Fruit fly (Drosophila melanogaster) whole organism, prepupa: ENCODE data around the gene CG17648.

Experiments used
- Blimp-1 ChIP-seq: fragments of 200-800 bp; sonication (Bioruptor generic); optimal IDR thresholded peaks from 3 replicates; lab custom pipeline; 2017; ENCODE audit warnings: missing biosample characterization, missing genetic modification characterization, mild to moderate bottlenecking, moderate library complexity, missing genetic modification reagents
- CG10631 ChIP-seq: fragments of 200-800 bp; sonication (Bioruptor generic); optimal IDR thresholded peaks from 2 replicates; lab custom pipeline; 2016; ENCODE audit warnings: missing biosample characterization, missing genetic modification characterization
- CG10669 ChIP-seq: fragments of 200-800 bp; sonication (Bioruptor generic); optimal IDR thresholded peaks from 3 replicates; lab custom pipeline; 2018; ENCODE audit warnings: missing biosample characterization, mild to moderate bottlenecking, missing genetic modification characterization, moderate library complexity
- CG11294 ChIP-seq: fragments of 200-800 bp; sonication (Bioruptor generic); IDR thresholded peaks from 2 replicates; pipeline ENCODE4 v1.3.6; 2022; ENCODE audit warnings: missing biosample characterization, missing genetic modification characterization
- CG11762 ChIP-seq: fragments of 200-800 bp; sonication (Bioruptor generic); optimal IDR thresholded peaks from 3 replicates; lab custom pipeline; 2016; ENCODE audit warnings: missing biosample characterization, missing genetic modification characterization; ENCODE audit not compliant: insufficient read depth
- CG15336 ChIP-seq: fragments of 200-800 bp; sonication (Bioruptor generic); IDR thresholded peaks from 2 replicates; pipeline ENCODE4 v1.3.6; 2022; ENCODE audit warnings: missing biosample characterization, missing genetic modification characterization
- CG16779 ChIP-seq: fragments of 200-800 bp; sonication (Bioruptor generic); optimal IDR thresholded peaks from 3 replicates; lab custom pipeline; 2017; ENCODE audit warnings: missing biosample characterization, mild to moderate bottlenecking, missing genetic modification characterization
- CG3032 ChIP-seq: fragments of 200-800 bp; optimal IDR thresholded peaks from 2 replicates; lab custom pipeline; 2019; ENCODE audit warnings: missing biosample characterization, mild to moderate bottlenecking, missing genetic modification characterization, moderate library complexity
- CG31627 ChIP-seq: fragments of 200-800 bp; sonication (Bioruptor generic); optimal IDR thresholded peaks from 3 replicates; lab custom pipeline; 2016; ENCODE audit warnings: missing biosample characterization, missing genetic modification characterization
- CG32006 ChIP-seq: fragments of 200-800 bp; sonication (Bioruptor generic); optimal IDR thresholded peaks from 3 replicates; lab custom pipeline; 2017; ENCODE audit warnings: missing biosample characterization, mild to moderate bottlenecking, missing genetic modification characterization
- CG34406 ChIP-seq: fragments of 200-800 bp; sonication (Bioruptor generic); optimal IDR thresholded peaks from 3 replicates; lab custom pipeline; 2016; ENCODE audit warnings: missing biosample characterization, missing genetic modification characterization
- CG3919 ChIP-seq: fragments of 200-800 bp; sonication (Bioruptor generic); optimal IDR thresholded peaks from 3 replicates; lab custom pipeline; 2016; ENCODE audit warnings: missing biosample characterization, missing genetic modification characterization
- CG4318 ChIP-seq: fragments of 200-800 bp; sonication (Bioruptor generic); optimal IDR thresholded peaks from 3 replicates; lab custom pipeline; 2017; ENCODE audit warnings: missing biosample characterization, mild to moderate bottlenecking, missing genetic modification characterization
- CG6163 ChIP-seq: fragments of 200-800 bp; sonication (Bioruptor generic); IDR thresholded peaks from 3 replicates; pipeline ENCODE4 v1.3.6; 2022; ENCODE audit warnings: missing biosample characterization, missing genetic modification characterization
- CG6276 ChIP-seq: fragments of 200-800 bp; sonication (Bioruptor generic); optimal IDR thresholded peaks from 2 replicates; lab custom pipeline; 2017; ENCODE audit warnings: missing biosample characterization, mild to moderate bottlenecking, missing genetic modification characterization
- CG6792 ChIP-seq: fragments of 200-800 bp; sonication (Bioruptor generic); optimal IDR thresholded peaks from 3 replicates; lab custom pipeline; 2016; ENCODE audit warnings: missing biosample characterization, missing genetic modification characterization
- CG6854 ChIP-seq: fragments of 200-800 bp; sonication (Bioruptor generic); optimal IDR thresholded peaks from 2 replicates; lab custom pipeline; 2017; ENCODE audit warnings: missing biosample characterization, mild to moderate bottlenecking, missing genetic modification characterization
- CG7368 ChIP-seq: fragments of 200-800 bp; sonication (Bioruptor generic); optimal IDR thresholded peaks from 3 replicates; lab custom pipeline; 2016; ENCODE audit warnings: missing biosample characterization, missing genetic modification characterization
- CG8319 ChIP-seq: fragments of 200-800 bp; sonication (Bioruptor generic); optimal IDR thresholded peaks from 3 replicates; lab custom pipeline; 2016; ENCODE audit warnings: missing biosample characterization, missing genetic modification characterization
- CG8632 ChIP-seq: fragments of 200-800 bp; sonication (Bioruptor generic); optimal IDR thresholded peaks from 3 replicates; lab custom pipeline; 2016; ENCODE audit warnings: missing biosample characterization, missing genetic modification characterization
- Eip75B ChIP-seq: fragments of 200-800 bp; sonication (Bioruptor generic); optimal IDR thresholded peaks from 3 replicates; lab custom pipeline; 2016; ENCODE audit warnings: missing biosample characterization, missing genetic modification characterization
- Ets96B ChIP-seq: fragments of 200-800 bp; optimal IDR thresholded peaks from 2 replicates; lab custom pipeline; 2019; ENCODE audit warnings: missing biosample characterization, mild to moderate bottlenecking, missing genetic modification characterization, moderate library complexity
- Gug ChIP-seq: fragments of 200-800 bp; sonication (Bioruptor generic); IDR thresholded peaks from 2 replicates; pipeline ENCODE4 v1.3.6; 2022; ENCODE audit warnings: missing biosample characterization, missing genetic modification characterization
- Hr39 ChIP-seq: fragments of 200-800 bp; sonication (Bioruptor generic); optimal IDR thresholded peaks from 2 replicates; lab custom pipeline; 2016; ENCODE audit warnings: missing biosample characterization, missing genetic modification characterization
- Lpt ChIP-seq: fragments of 200-800 bp; sonication (Bioruptor generic); optimal IDR thresholded peaks from 3 replicates; lab custom pipeline; 2016; ENCODE audit warnings: missing biosample characterization, missing genetic modification characterization
- Met ChIP-seq: fragments of 200-800 bp; sonication (Bioruptor generic); optimal IDR thresholded peaks from 3 replicates; lab custom pipeline; 2016; ENCODE audit warnings: missing biosample characterization, missing genetic modification characterization
- OdsH ChIP-seq: fragments of 200-800 bp; sonication (Bioruptor generic); optimal IDR thresholded peaks from 3 replicates; lab custom pipeline; 2016; ENCODE audit warnings: missing biosample characterization, missing genetic modification characterization
- Smox ChIP-seq: fragments of 200-800 bp; sonication (Bioruptor generic); optimal IDR thresholded peaks from 3 replicates; lab custom pipeline; 2016; ENCODE audit warnings: missing biosample characterization, missing genetic modification characterization
- Sox102F ChIP-seq: fragments of 200-800 bp; sonication (Bioruptor generic); optimal IDR thresholded peaks from 2 replicates; lab custom pipeline; 2016; ENCODE audit warnings: missing biosample characterization, mild to moderate bottlenecking, missing genetic modification characterization
- achi ChIP-seq: fragments of 200-800 bp; sonication (Bioruptor generic); optimal IDR thresholded peaks from 3 replicates; lab custom pipeline; 2016; ENCODE audit warnings: missing biosample characterization, missing genetic modification characterization
- cyc ChIP-seq: fragments of 200-800 bp; sonication (Bioruptor generic); optimal IDR thresholded peaks from 3 replicates; lab custom pipeline; 2016; ENCODE audit warnings: missing biosample characterization, missing genetic modification characterization
- dac ChIP-seq: fragments of 200-800 bp; sonication (Bioruptor generic); optimal IDR thresholded peaks from 2 replicates; lab custom pipeline; 2017; ENCODE audit warnings: missing biosample characterization, mild to moderate bottlenecking, missing genetic modification characterization
- dsx ChIP-seq: fragments of 200-800 bp; optimal IDR thresholded peaks from 3 replicates; lab custom pipeline; 2019; ENCODE audit warnings: missing biosample characterization, mild to moderate bottlenecking, missing genetic modification characterization, moderate library complexity; ENCODE audit not compliant: poor library complexity, severe bottlenecking
- esn ChIP-seq: fragments of 200-800 bp; sonication (Bioruptor generic); optimal IDR thresholded peaks from 2 replicates; lab custom pipeline; 2016; ENCODE audit warnings: missing biosample characterization, mild to moderate bottlenecking, missing genetic modification characterization, moderate library complexity
- fd59A ChIP-seq: fragments of 200-800 bp; sonication (Bioruptor generic); optimal IDR thresholded peaks from 2 replicates; lab custom pipeline; 2017; ENCODE audit warnings: missing biosample characterization, mild to moderate bottlenecking, missing genetic modification characterization, missing genetic modification reagents
- fd85E ChIP-seq: fragments of 200-800 bp; sonication (Bioruptor generic); optimal IDR thresholded peaks from 3 replicates; lab custom pipeline; 2016; ENCODE audit warnings: missing biosample characterization, missing genetic modification characterization
- fkh ChIP-seq: fragments of 200-800 bp; sonication (Bioruptor generic); optimal IDR thresholded peaks from 3 replicates; lab custom pipeline; 2017; ENCODE audit warnings: missing biosample characterization, mild to moderate bottlenecking, missing genetic modification characterization, moderate library complexity
- lz ChIP-seq: fragments of 200-800 bp; sonication (Bioruptor generic); optimal IDR thresholded peaks from 3 replicates; lab custom pipeline; 2016; ENCODE audit warnings: missing biosample characterization, missing genetic modification characterization
- net ChIP-seq: fragments of 200-800 bp; sonication (Bioruptor generic); optimal IDR thresholded peaks from 3 replicates; lab custom pipeline; 2016; ENCODE audit warnings: missing biosample characterization, missing genetic modification characterization
- pdm3 ChIP-seq: fragments of 200-800 bp; sonication (Bioruptor generic); optimal IDR thresholded peaks from 3 replicates; lab custom pipeline; 2016; ENCODE audit warnings: missing biosample characterization, missing genetic modification characterization
- salr ChIP-seq, 2 experiments: fragments of 200-800 bp; sonication (Bioruptor generic); optimal IDR thresholded peaks; 3 replicates each; lab custom pipeline; 2016 to 2018; ENCODE audit warnings: missing biosample characterization in 2 of 2, missing genetic modification characterization in 2 of 2, mild to moderate bottlenecking in 1 of 2
- spab ChIP-seq: fragments of 200-800 bp; sonication (Bioruptor generic); optimal IDR thresholded peaks from 2 replicates; lab custom pipeline; 2017; ENCODE audit warnings: missing biosample characterization, mild to moderate bottlenecking, missing genetic modification characterization, missing genetic modification reagents
- ss ChIP-seq, 2 experiments: fragments of 200-800 bp; sonication (Bioruptor generic); optimal IDR thresholded peaks; 2 replicates in 1 of 2; 3 replicates in 1 of 2; lab custom pipeline; 2017 to 2018; ENCODE audit warnings: mild to moderate bottlenecking in 2 of 2, missing biosample characterization in 2 of 2, missing genetic modification characterization in 2 of 2, moderate library complexity in 1 of 2
- svp ChIP-seq: fragments of 200-800 bp; sonication (Bioruptor generic); peaks from one replicate; lab custom pipeline; 2016; ENCODE audit warnings: missing biosample characterization, missing genetic modification characterization
- vri ChIP-seq: fragments of 200-800 bp; sonication (Bioruptor generic); optimal IDR thresholded peaks from 3 replicates; lab custom pipeline; 2016; ENCODE audit warnings: missing biosample characterization, mild to moderate bottlenecking, missing genetic modification characterization

The CG17648 gene

DNA sequence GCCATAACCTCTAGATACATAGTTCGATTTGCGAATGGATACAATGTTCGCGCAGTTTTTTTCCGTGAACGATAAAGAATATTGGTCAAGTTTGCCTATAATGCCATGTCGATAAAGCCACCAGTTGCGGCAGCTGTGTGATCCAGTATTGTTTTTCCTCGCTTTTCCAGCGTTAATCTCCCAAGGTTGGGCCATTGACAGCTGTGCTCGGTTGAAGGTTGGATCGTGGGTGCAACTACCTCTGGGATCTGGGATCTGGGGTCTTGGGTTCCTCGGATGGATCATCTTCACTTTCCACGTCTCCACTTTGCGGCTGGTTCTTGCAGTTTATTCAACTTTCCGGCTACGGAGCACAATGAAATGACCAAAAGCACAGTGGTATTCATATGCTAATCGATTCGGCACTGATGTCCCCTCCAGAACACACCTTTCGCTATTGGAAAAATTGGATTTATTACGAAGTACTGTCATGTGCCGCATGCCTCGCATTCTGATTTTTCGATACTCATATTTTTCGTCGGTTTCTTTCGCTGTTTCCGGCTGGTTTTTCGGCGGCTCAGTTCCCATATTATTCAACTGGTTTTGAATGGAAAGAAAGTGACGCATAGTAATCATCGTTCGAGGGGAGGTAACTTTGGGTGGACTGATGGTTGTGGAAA, 18.8 kb upstream of the CG17648 start:
- TF ChIP-seq CG6163 (GFP tag; lab: Robert Waterston, UW) = peak; percentile 50; the same call in 2 of the 3 replicates
- TF ChIP-seq Blimp-1 (GFP tag; lab: Kevin White, UChicago) = no peak
- no peak for TF ChIP-seq ss (GFP tag; optimal IDR thresholded peaks at IDR 0.05; lab: Kevin White, UChicago)
- TF ChIP-seq CG10669 (GFP tag; lab: Kevin White, UChicago) = no peak
- TF ChIP-seq esn = no peak
- no peak for TF ChIP-seq Ets96B (tag; lab: Kevin White, UChicago)
- TF ChIP-seq svp = no peak

DNA sequence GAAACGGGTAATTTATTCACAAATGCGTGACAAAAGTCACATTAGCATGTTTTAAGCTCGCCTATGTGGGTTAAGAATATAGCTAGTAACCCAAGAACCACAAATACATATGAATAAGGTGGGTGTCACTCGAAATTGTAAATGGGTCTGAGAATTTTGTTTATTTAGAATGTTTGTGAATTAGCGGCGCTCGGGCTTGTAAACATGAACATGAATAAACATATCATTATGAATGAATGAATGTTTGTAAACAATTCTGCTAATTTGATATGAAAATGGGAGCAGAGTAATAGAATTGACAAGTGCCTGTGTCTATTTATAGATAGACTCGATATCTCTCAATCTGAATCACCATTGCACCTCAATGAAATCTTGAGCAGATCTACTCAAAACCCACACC, 17.0 kb upstream of the CG17648 start:
- TF ChIP-seq cyc = no peak
- no peak for TF ChIP-seq vri (GFP tag; lab: Kevin White, UChicago)
- TF ChIP-seq CG3032 (tag; lab: Kevin White, UChicago) = no peak
- TF ChIP-seq lz (GFP tag; lab: Kevin White, UChicago) = no peak
- TF ChIP-seq fkh (GFP tag; lab: Kevin White, UChicago) = peak; percentile 64
- TF ChIP-seq pdm3 (GFP tag; lab: Kevin White, UChicago) = no peak
- no peak for TF ChIP-seq fd85E (GFP tag; lab: Kevin White, UChicago)
- TF ChIP-seq OdsH = no peak

DNA sequence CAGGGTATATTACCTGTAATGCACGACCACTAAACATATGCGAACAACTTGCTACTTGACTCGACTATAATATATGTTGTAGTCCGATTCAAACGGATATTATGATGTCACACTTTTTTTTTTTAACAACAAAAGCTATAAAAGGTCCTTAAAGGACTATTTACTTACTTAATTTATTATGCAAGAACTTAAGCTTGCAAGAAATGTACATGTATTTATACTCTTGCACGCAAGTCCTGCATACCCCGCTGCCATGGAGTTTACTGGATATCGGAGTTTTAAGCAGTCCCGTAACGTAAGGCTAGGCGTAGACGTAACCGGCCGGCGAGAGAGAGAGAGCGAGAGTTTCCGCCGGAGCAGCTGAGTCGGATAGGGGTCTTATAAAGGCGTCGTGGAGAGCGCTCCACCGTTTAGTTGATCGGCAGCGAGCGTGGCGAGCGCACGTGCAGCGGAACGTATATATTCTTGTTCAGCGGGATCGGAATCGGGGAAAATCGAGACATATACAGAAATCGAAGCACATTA, 15.0 kb upstream of the CG17648 start:
- TF ChIP-seq cyc (peak; percentile 74), salr (GFP tag; optimal IDR thresholded peaks at IDR 0.05; lab: Kevin White, UChicago) (peak; percentile 39 to 96), CG31627 (GFP tag; lab: Kevin White, UChicago) (peak; percentile 76), CG10631 (GFP tag; lab: Kevin White, UChicago) (peak; percentile 93), Met (peak; percentile 73), spab (GFP tag; lab: Kevin White, UChicago) (peak; percentile 65), Eip75B (GFP tag; lab: Kevin White, UChicago) (peak; percentile 90), CG6276 (GFP tag; lab: Kevin White, UChicago) (peak; percentile 95), dac (peak; percentile 96), CG4318 (GFP tag; lab: Kevin White, UChicago) (peak; percentile 97), Ets96B (tag; lab: Kevin White, UChicago) (peak; percentile 80), Lpt (GFP tag; lab: Kevin White, UChicago) (peak; percentile 95), CG34406 (peak; percentile 79), CG11762 (GFP tag; lab: Kevin White, UChicago) (peak; percentile 90), CG3032 (tag; lab: Kevin White, UChicago) (peak; percentile 68), CG32006 (GFP tag; lab: Kevin White, UChicago) (peak; percentile 99), net (GFP tag; lab: Kevin White, UChicago) (peak; percentile 93), fd59A (peak; percentile 47), CG6854 (GFP tag; lab: Kevin White, UChicago) (no peak), Hr39 (peak; percentile 76), CG3919 (GFP tag; lab: Kevin White, UChicago) (peak; percentile 93), CG15336 (GFP tag; lab: Robert Waterston, UW) (peak; percentile 97), pdm3 (GFP tag; lab: Kevin White, UChicago) (peak; percentile 94), dsx (GFP tag; lab: Kevin White, UChicago) (peak; percentile 25), esn (peak; percentile 81), CG7368 (peak; percentile 88), CG16779 (tag; lab: Kevin White, UChicago) (peak; percentile 81), CG6792 (GFP tag; lab: Kevin White, UChicago) (peak; percentile 91), Sox102F (peak; percentile 74), Gug (GFP tag; lab: Robert Waterston, UW) (peak; percentile 94), ss (GFP tag; optimal IDR thresholded peaks at IDR 0.05; lab: Kevin White, UChicago) (peak in 1 of 2 experiments; percentile 65), CG8632 (GFP tag; lab: Kevin White, UChicago) (peak; percentile 82), CG8319 (GFP tag; lab: Kevin White, UChicago) (peak; percentile 83), CG11294 (GFP tag; lab: Robert Waterston, UW) (peak; percentile 90), Smox (GFP tag; lab: Kevin White, UChicago) (peak; percentile 58), achi (GFP tag; lab: Kevin White, UChicago) (peak; percentile 94), vri (GFP tag; lab: Kevin White, UChicago) (peak; percentile 52), OdsH (peak; percentile 96)
